Worm (Caenorhabditis elegans) whole organism, L4 larva: ENCODE results near the gene mig-23.

ENCODE experiments used
- D1046.2 ChIP-seq: fragments of 200-800 bp; sonication (Bioruptor generic); IDR thresholded peaks from 2 replicates; pipeline ENCODE4 v1.3.6; 2022; ENCODE audit warnings: missing genetic modification characterization, missing compliant biosample characterization
- F10B5.3 ChIP-seq: sonication (generic microtip); optimal IDR thresholded peaks from 2 replicates; lab custom pipeline; 2016; ENCODE audit warnings: mild to moderate bottlenecking, missing genetic modification characterization, missing compliant biosample characterization
- F37D6.2 ChIP-seq: sonication (generic microtip); optimal IDR thresholded peaks from 2 replicates; lab custom pipeline; 2016; ENCODE audit warnings: mild to moderate bottlenecking, missing genetic modification characterization, missing compliant biosample characterization
- R02D3.7 ChIP-seq: fragments of 150-350 bp; sonication (generic microtip); optimal IDR thresholded peaks from 3 replicates; lab custom pipeline; 2014; ENCODE audit warnings: missing biosample characterization, missing genetic modification characterization
- aha-1 ChIP-seq: fragments of 150-350 bp; peaks from one replicate; lab custom pipeline; 2014; ENCODE audit warnings: missing biosample characterization, missing genetic modification characterization
- aly-2 ChIP-seq: sonication (generic microtip); optimal IDR thresholded peaks from 2 replicates; lab custom pipeline; 2018; ENCODE audit warnings: missing biosample characterization, missing genetic modification characterization
- arid-1 ChIP-seq: fragments of 200-800 bp; sonication (Bioruptor generic); conservative IDR thresholded peaks from 2 replicates; pipeline ENCODE4 v1.3.6; 2022; ENCODE audit warnings: missing genetic modification reagents, missing genetic modification characterization, missing compliant biosample characterization
- ceh-20 ChIP-seq: fragments of 200-800 bp; sonication (Bioruptor generic); IDR thresholded peaks from 2 replicates; pipeline ENCODE4 v1.3.6; 2022; ENCODE audit warnings: missing genetic modification reagents, missing genetic modification characterization, missing compliant biosample characterization
- ceh-32 ChIP-seq: sonication (generic microtip); optimal IDR thresholded peaks from 2 replicates; lab custom pipeline; 2016; ENCODE audit warnings: mild to moderate bottlenecking, missing genetic modification characterization, missing compliant biosample characterization; ENCODE audit not compliant: poor library complexity
- ceh-62 ChIP-seq: sonication (generic microtip); optimal IDR thresholded peaks from 2 replicates; lab custom pipeline; 2017; ENCODE audit warnings: missing biosample characterization, missing genetic modification characterization
- ceh-82 ChIP-seq: sonication (generic microtip); optimal IDR thresholded peaks from 2 replicates; lab custom pipeline; 2017; ENCODE audit warnings: missing biosample characterization, missing genetic modification characterization
- ctbp-1 ChIP-seq: fragments of 200-800 bp; sonication (Bioruptor generic); IDR thresholded peaks from 2 replicates; pipeline ENCODE4 v1.3.6; 2022; ENCODE audit warnings: missing genetic modification reagents, missing genetic modification characterization, missing compliant biosample characterization
- daf-16 ChIP-seq, 3 experiments: sonication (generic microtip); optimal IDR thresholded peaks; 2 replicates each; lab custom pipeline; 2016 to 2017; ENCODE audit warnings: missing genetic modification characterization in 3 of 3, missing genetic modification reagents in 3 of 3, mild to moderate bottlenecking in 2 of 3, missing compliant biosample characterization in 2 of 3, missing biosample characterization in 1 of 3, moderate library complexity in 1 of 3
- dpl-1 ChIP-seq: fragments of 150-350 bp; optimal IDR thresholded peaks from 2 replicates; lab custom pipeline; 2014; ENCODE audit warnings: missing biosample characterization, missing genetic modification reagents, missing genetic modification characterization
- duxl-1 ChIP-seq: sonication (generic microtip); optimal IDR thresholded peaks from 2 replicates; lab custom pipeline; 2016; ENCODE audit warnings: mild to moderate bottlenecking, missing genetic modification characterization, moderate library complexity, missing compliant biosample characterization; ENCODE audit not compliant: poor library complexity
- egl-27 ChIP-seq: sonication (generic microtip); optimal IDR thresholded peaks from 3 replicates; lab custom pipeline; 2017; ENCODE audit warnings: missing biosample characterization, missing genetic modification reagents, missing genetic modification characterization
- egl-43 ChIP-seq: fragments of 200-800 bp; sonication (Bioruptor generic); IDR thresholded peaks from 2 replicates; pipeline ENCODE4 v1.3.6; 2022; ENCODE audit warnings: missing genetic modification reagents, missing genetic modification characterization, missing compliant biosample characterization
- fkh-10 ChIP-seq: fragments of 150-350 bp; optimal IDR thresholded peaks from 2 replicates; lab custom pipeline; 2014; ENCODE audit warnings: missing biosample characterization, missing genetic modification reagents, missing genetic modification characterization
- hlh-11 ChIP-seq: fragments of 200-800 bp; sonication (Bioruptor generic); optimal IDR thresholded peaks from 2 replicates; lab custom pipeline; 2018; ENCODE audit warnings: mild to moderate bottlenecking, missing genetic modification characterization, missing compliant biosample characterization
- hlh-30 ChIP-seq: sonication (generic microtip); optimal IDR thresholded peaks from 2 replicates; lab custom pipeline; 2017; ENCODE audit warnings: antibody characterized with exemption, mild to moderate bottlenecking, missing genetic modification characterization, missing compliant biosample characterization; ENCODE audit not compliant: insufficient read depth
- hmg-1.1 ChIP-seq: fragments of 200-800 bp; sonication (Bioruptor generic); IDR thresholded peaks from 2 replicates; pipeline ENCODE4 v1.3.6; 2022; ENCODE audit warnings: missing genetic modification reagents, missing genetic modification characterization, missing compliant biosample characterization
- jun-1 ChIP-seq: fragments of 150-350 bp; optimal IDR thresholded peaks from 2 replicates; lab custom pipeline; 2014; ENCODE audit warnings: missing biosample characterization, missing genetic modification reagents, missing genetic modification characterization
- lim-7 ChIP-seq: fragments of 200-800 bp; sonication (Bioruptor generic); IDR thresholded peaks from 2 replicates; pipeline ENCODE4 v1.3.6; 2022; ENCODE audit warnings: missing genetic modification characterization, missing compliant biosample characterization
- lsy-2 ChIP-seq, 2 experiments: fragments of 150-350 bp in 1 of 2; sonication (generic microtip) in 1 of 2; optimal IDR thresholded peaks; 2 replicates each; lab custom pipeline; 2014 to 2017; ENCODE audit warnings: missing biosample characterization in 2 of 2, missing genetic modification characterization in 2 of 2
- madf-5 ChIP-seq, 2 experiments: fragments of 200-800 bp; sonication (Bioruptor generic); IDR thresholded peaks; 2 replicates each; pipeline ENCODE4 v1.3.6; 2022; ENCODE audit warnings: missing compliant biosample characterization in 2 of 2, missing genetic modification characterization in 2 of 2
- mep-1 ChIP-seq: fragments of 150-350 bp; sonication (generic microtip); optimal IDR thresholded peaks from 3 replicates; lab custom pipeline; 2014; ENCODE audit warnings: missing biosample characterization, missing genetic modification characterization
- mes-2 ChIP-seq: sonication (generic microtip); optimal IDR thresholded peaks from 2 replicates; lab custom pipeline; 2016; ENCODE audit warnings: missing genotype, mild to moderate bottlenecking, missing genetic modification characterization, missing compliant biosample characterization; ENCODE audit not compliant: poor library complexity, severe bottlenecking
- nhr-10 ChIP-seq: fragments of 150-350 bp; optimal IDR thresholded peaks from 2 replicates; lab custom pipeline; 2014; ENCODE audit warnings: missing biosample characterization, missing genetic modification characterization
- nhr-237 ChIP-seq: sonication (generic microtip); optimal IDR thresholded peaks from 2 replicates; lab custom pipeline; 2017; ENCODE audit warnings: missing biosample characterization, missing genetic modification characterization
- nhr-28 ChIP-seq: fragments of 150-350 bp; optimal IDR thresholded peaks from 2 replicates; lab custom pipeline; 2014; ENCODE audit warnings: missing biosample characterization, missing genetic modification characterization
- nhr-41 ChIP-seq: fragments of 200-800 bp; sonication (Bioruptor generic); IDR thresholded peaks from 2 replicates; pipeline ENCODE4 v1.3.6; 2022; ENCODE audit warnings: missing genetic modification reagents, missing genetic modification characterization, missing compliant biosample characterization
- nhr-42 ChIP-seq: fragments of 200-800 bp; sonication (Bioruptor generic); IDR thresholded peaks from 2 replicates; pipeline ENCODE4 v1.3.6; 2022; ENCODE audit warnings: missing genetic modification characterization, missing compliant biosample characterization
- nhr-48 ChIP-seq: sonication (generic microtip); optimal IDR thresholded peaks from 2 replicates; lab custom pipeline; 2016; ENCODE audit warnings: mild to moderate bottlenecking, missing genetic modification characterization, missing compliant biosample characterization
- nhr-76 ChIP-seq: fragments of 150-350 bp; optimal IDR thresholded peaks from 2 replicates; lab custom pipeline; 2014; ENCODE audit warnings: missing biosample characterization, missing genetic modification characterization
- nhr-77 ChIP-seq: fragments of 150-350 bp; optimal IDR thresholded peaks from 2 replicates; lab custom pipeline; 2014; ENCODE audit warnings: missing biosample characterization, missing genetic modification characterization
- pha-4 ChIP-seq, 2 experiments: fragments of 150-350 bp in 1 of 2; fragments of 200-800 bp in 1 of 2; sonication (Bioruptor generic) in 1 of 2; IDR thresholded peaks in 1 of 2; optimal IDR thresholded peaks in 1 of 2; 2 replicates each; pipeline versions ENCODE4 v1.3.6 to Lab custom; 2014 to 2022; ENCODE audit warnings: missing genetic modification characterization in 2 of 2, missing genetic modification reagents in 2 of 2, missing biosample characterization in 1 of 2, missing compliant biosample characterization in 1 of 2
- php-3 ChIP-seq: fragments of 200-800 bp; sonication (Bioruptor generic); IDR thresholded peaks from 2 replicates; pipeline ENCODE4 v1.3.6; 2022; ENCODE audit warnings: missing genetic modification reagents, missing genetic modification characterization, missing compliant biosample characterization
- pqm-1 ChIP-seq: sonication (generic microtip); optimal IDR thresholded peaks from 2 replicates; lab custom pipeline; 2017; ENCODE audit warnings: missing biosample characterization, missing genetic modification characterization
- rbr-2 ChIP-seq: sonication (generic microtip); optimal IDR thresholded peaks from 2 replicates; lab custom pipeline; 2016; ENCODE audit warnings: missing genotype, missing genetic modification characterization, missing compliant biosample characterization
- sdz-12 ChIP-seq: fragments of 200-800 bp; sonication (Bioruptor generic); optimal IDR thresholded peaks from 2 replicates; lab custom pipeline; 2018; ENCODE audit warnings: mild to moderate bottlenecking, missing genetic modification characterization, missing compliant biosample characterization
- set-16 ChIP-seq: fragments of 200-800 bp; sonication (Bioruptor generic); IDR thresholded peaks from 2 replicates; pipeline ENCODE4 v1.3.6; 2022; ENCODE audit warnings: missing genetic modification reagents, missing genetic modification characterization, missing compliant biosample characterization
- snpc-4 ChIP-seq: fragments of 150-350 bp; optimal IDR thresholded peaks from 2 replicates; lab custom pipeline; 2014; ENCODE audit warnings: missing biosample characterization, missing genetic modification characterization
- spr-1 ChIP-seq: sonication (generic microtip); optimal IDR thresholded peaks from 2 replicates; lab custom pipeline; 2016; ENCODE audit warnings: mild to moderate bottlenecking, missing genetic modification characterization, missing compliant biosample characterization
- unc-130 ChIP-seq: sonication (generic microtip); optimal IDR thresholded peaks from 2 replicates; lab custom pipeline; 2016; ENCODE audit warnings: missing genetic modification reagents, missing genetic modification characterization, missing compliant biosample characterization
- zfp-2 ChIP-seq: sonication (generic microtip); optimal IDR thresholded peaks from 2 replicates; lab custom pipeline; 2016; ENCODE audit warnings: mild to moderate bottlenecking, missing genetic modification characterization, missing compliant biosample characterization
- zip-2 ChIP-seq: fragments of 150-350 bp; optimal IDR thresholded peaks from 2 replicates; lab custom pipeline; 2014; ENCODE audit warnings: missing biosample characterization, missing genetic modification characterization
- ztf-11 ChIP-seq: fragments of 150-350 bp; optimal IDR thresholded peaks from 2 replicates; lab custom pipeline; 2014; ENCODE audit warnings: missing biosample characterization, missing genetic modification characterization

Gene mig-23

DNA sequence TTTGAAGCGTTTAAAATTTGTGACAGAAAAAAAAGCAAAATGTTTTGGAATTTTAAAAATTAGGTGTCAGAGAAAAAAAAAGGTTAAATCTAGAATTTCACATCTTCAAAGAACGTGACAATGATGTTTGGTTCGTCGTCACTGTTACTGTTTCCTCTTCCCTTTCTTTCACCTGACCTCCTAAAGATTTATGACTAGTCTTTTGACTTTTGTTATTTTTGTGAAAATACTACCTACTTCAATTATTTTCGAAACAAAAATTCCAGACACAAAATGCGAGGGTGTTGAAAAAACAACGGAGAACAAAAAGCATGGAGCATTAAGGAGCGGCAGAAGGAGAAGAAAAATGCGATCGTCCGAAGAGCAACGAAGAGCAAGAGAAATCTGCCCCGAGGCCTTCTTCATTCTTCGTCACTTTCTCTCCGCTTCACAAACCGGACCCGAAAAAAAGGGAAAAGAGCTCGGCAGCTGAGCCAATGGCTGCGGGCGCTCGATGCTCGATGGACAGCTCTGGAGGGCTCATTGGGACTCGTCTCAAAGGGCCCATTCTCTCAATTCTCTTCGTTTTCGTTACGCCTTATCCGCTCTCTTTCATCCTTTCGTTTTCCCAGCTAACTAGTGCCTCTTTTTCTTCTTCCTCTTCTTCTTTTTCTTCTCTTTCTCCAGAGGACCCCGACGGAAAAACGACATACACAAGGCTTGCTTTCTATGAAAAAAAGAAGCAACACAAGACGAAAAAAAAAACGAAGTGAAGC lies 27.7 kb upstream of the mig-23 start:
- TF ChIP-seq nhr-42 (GFP tag; lab: Robert Waterston, UW): no peak
- TF ChIP-seq mep-1: peak; percentile 53
- peak; percentile 41 for TF ChIP-seq rbr-2 (tag; lab: Kevin White, UChicago)
- TF ChIP-seq nhr-237: no peak
- no peak for TF ChIP-seq spr-1
- TF ChIP-seq madf-5 (GFP tag; IDR thresholded peaks at IDR 0.05; lab: Robert Waterston, UW): no peak
- no peak for TF ChIP-seq duxl-1 (tag; lab: Kevin White, UChicago)
- TF ChIP-seq ceh-32: no peak
- TF ChIP-seq unc-130 (GFP tag; lab: Kevin White, UChicago): no peak
- TF ChIP-seq lsy-2 (tag; optimal IDR thresholded peaks at IDR 0.05; lab: Kevin White, UChicago): peak in 1 of 2 experiments; percentile 35
- TF ChIP-seq set-16 (GFP tag; lab: Robert Waterston, UW): peak; percentile 86
- no peak for TF ChIP-seq nhr-76 (tag; lab: Kevin White, UChicago)
- no peak for TF ChIP-seq R02D3.7 (tag; lab: Kevin White, UChicago)
- no peak for TF ChIP-seq zfp-2 (tag; lab: Kevin White, UChicago)
- no peak for TF ChIP-seq sdz-12 (GFP tag; lab: Kevin White, UChicago)
- TF ChIP-seq jun-1 (tag; lab: Kevin White, UChicago): no peak
- TF ChIP-seq ztf-11 (tag; lab: Kevin White, UChicago): no peak
- TF ChIP-seq ctbp-1: peak; percentile 68; the same call in 1 of the 2 replicates
- TF ChIP-seq nhr-48 (tag; lab: Kevin White, UChicago): peak; percentile 2
- no peak for TF ChIP-seq D1046.2
- no peak for TF ChIP-seq php-3 (GFP tag; lab: Robert Waterston, UW)
- no peak for TF ChIP-seq arid-1
- peak; percentile 66 for TF ChIP-seq lim-7 (GFP tag; lab: Robert Waterston, UW)
- TF ChIP-seq aly-2 (tag; lab: Kevin White, UChicago): no peak
- peak; percentile 24; the same call in 1 of the 2 replicates for TF ChIP-seq pha-4 (GFP tag; IDR thresholded peaks at IDR 0.05; lab: Robert Waterston, UW)
- TF ChIP-seq pha-4 (tag; optimal IDR thresholded peaks at IDR 0.05; lab: Kevin White, UChicago): no peak
- no peak for TF ChIP-seq ceh-20 (GFP tag; lab: Robert Waterston, UW)
- TF ChIP-seq snpc-4: no peak
- 0 out of 2 replicates have a peak, but pooled peaks have one; percentile 42 for TF ChIP-seq egl-43
- no peak for TF ChIP-seq dpl-1
- TF ChIP-seq F10B5.3 (tag; lab: Kevin White, UChicago): no peak
- peak; percentile 39; the same call in 1 of the 2 replicates for TF ChIP-seq hmg-1.1 (GFP tag; lab: Robert Waterston, UW)
- peak; percentile 53 for TF ChIP-seq F37D6.2 (tag; lab: Kevin White, UChicago)
- TF ChIP-seq ceh-82 (tag; lab: Kevin White, UChicago): no peak
- TF ChIP-seq fkh-10: peak; percentile 85
- TF ChIP-seq hlh-30: no peak
- peak; percentile 83 for TF ChIP-seq aha-1
- no peak for TF ChIP-seq nhr-41 (GFP tag; lab: Robert Waterston, UW)
- peak; percentile 31 for TF ChIP-seq hlh-11
- peak; percentile 6 for TF ChIP-seq mes-2 (tag; lab: Kevin White, UChicago)
- TF ChIP-seq, all 104 proteins: peak for 15

DNA sequence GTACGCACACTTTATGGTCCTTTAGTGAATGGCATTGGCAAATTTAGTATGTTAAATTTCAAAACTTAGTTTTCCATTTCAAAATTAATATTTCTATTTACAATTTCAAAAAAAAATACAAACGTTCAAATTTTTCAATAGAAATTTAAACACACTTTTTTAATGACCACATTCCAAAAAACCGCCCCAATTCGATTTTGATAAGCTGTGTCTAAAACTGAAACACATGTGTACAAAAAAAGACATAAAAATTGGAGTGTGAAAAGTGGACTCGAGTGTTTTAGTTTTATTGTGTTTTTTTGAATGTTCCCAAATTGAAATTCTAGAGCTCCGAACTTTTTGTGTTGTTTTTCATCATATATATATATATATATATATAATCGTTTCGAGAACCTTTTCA lies 27.1 kb upstream of the mig-23 start:
- no peak for TF ChIP-seq egl-27
- TF ChIP-seq jun-1 (tag; lab: Kevin White, UChicago): no peak
- TF ChIP-seq nhr-28 (tag; lab: Kevin White, UChicago): peak; percentile 58
- no peak for TF ChIP-seq zip-2 (tag; lab: Kevin White, UChicago)
- no peak for TF ChIP-seq nhr-77
- 0 out of 2 replicates have a peak, but pooled peaks have one; percentile 31 for TF ChIP-seq php-3 (GFP tag; lab: Robert Waterston, UW)
- TF ChIP-seq ceh-62 (tag; lab: Kevin White, UChicago): no peak
- TF ChIP-seq pqm-1: no peak
- no peak for TF ChIP-seq nhr-10
- no peak for TF ChIP-seq daf-16 (GFP tag; optimal IDR thresholded peaks at IDR 0.05; lab: Kevin White, UChicago)
- TF ChIP-seq daf-16 (tag; optimal IDR thresholded peaks at IDR 0.05; lab: Kevin White, UChicago): peak; percentile 21
- TF ChIP-seq hmg-1.1 (GFP tag; lab: Robert Waterston, UW): no peak
